Worm (Caenorhabditis elegans) whole organism, L4 larva: ENCODE results near the gene lin-3.
A peak's percentile ranks its signal among the peaks of the same experiment; 100 is the strongest.

Source experiments
- F44E2.7 ChIP-seq: fragments of 200-800 bp; sonication (Bioruptor generic); IDR thresholded peaks from 2 replicates; pipeline ENCODE4 v2.1.2; 2022; ENCODE audit warnings: missing genetic modification characterization, missing compliant biosample characterization
- Y48G9A.11 ChIP-seq: fragments of 200-800 bp; sonication (Bioruptor generic); IDR thresholded peaks from 2 replicates; pipeline ENCODE4 v1.3.6; 2022; ENCODE audit warnings: missing genetic modification reagents, missing genetic modification characterization, missing compliant biosample characterization
- Y5F2A.4 ChIP-seq: fragments of 200-800 bp; sonication (Bioruptor generic); optimal IDR thresholded peaks from 2 replicates; lab custom pipeline; 2018; ENCODE audit warnings: mild to moderate bottlenecking, missing genetic modification characterization, missing compliant biosample characterization
- ZK337.2 ChIP-seq: fragments of 200-800 bp; sonication (Bioruptor generic); IDR thresholded peaks from 2 replicates; pipeline ENCODE4 v1.3.6; 2022; ENCODE audit warnings: missing genetic modification reagents, missing genetic modification characterization, missing compliant biosample characterization
- aha-1 ChIP-seq: fragments of 150-350 bp; peaks from one replicate; lab custom pipeline; 2014; ENCODE audit warnings: missing biosample characterization, missing genetic modification characterization
- aly-2 ChIP-seq: sonication (generic microtip); optimal IDR thresholded peaks from 2 replicates; lab custom pipeline; 2018; ENCODE audit warnings: missing biosample characterization, missing genetic modification characterization
- ama-1 ChIP-seq: fragments of 150-350 bp; optimal IDR thresholded peaks from 2 replicates; lab custom pipeline; 2014; ENCODE audit warnings: inconsistent platforms, mixed read lengths
- ceh-20 ChIP-seq: fragments of 200-800 bp; sonication (Bioruptor generic); IDR thresholded peaks from 2 replicates; pipeline ENCODE4 v1.3.6; 2022; ENCODE audit warnings: missing genetic modification reagents, missing genetic modification characterization, missing compliant biosample characterization
- ceh-28 ChIP-seq: fragments of 150-350 bp; optimal IDR thresholded peaks from 2 replicates; lab custom pipeline; 2014; ENCODE audit warnings: missing biosample characterization, missing genetic modification reagents, missing genetic modification characterization
- ceh-62 ChIP-seq: sonication (generic microtip); optimal IDR thresholded peaks from 2 replicates; lab custom pipeline; 2017; ENCODE audit warnings: missing biosample characterization, missing genetic modification characterization
- ceh-82 ChIP-seq: sonication (generic microtip); optimal IDR thresholded peaks from 2 replicates; lab custom pipeline; 2017; ENCODE audit warnings: missing biosample characterization, missing genetic modification characterization
- ctbp-1 ChIP-seq: fragments of 200-800 bp; sonication (Bioruptor generic); IDR thresholded peaks from 2 replicates; pipeline ENCODE4 v1.3.6; 2022; ENCODE audit warnings: missing genetic modification reagents, missing genetic modification characterization, missing compliant biosample characterization
- daf-12 ChIP-seq: fragments of 150-350 bp; optimal IDR thresholded peaks from 2 replicates; lab custom pipeline; 2014; ENCODE audit warnings: missing biosample characterization, missing genetic modification reagents, missing genetic modification characterization
- daf-16 ChIP-seq, 3 experiments: sonication (generic microtip); optimal IDR thresholded peaks; 2 replicates each; lab custom pipeline; 2016 to 2017; ENCODE audit warnings: missing genetic modification characterization in 3 of 3, missing genetic modification reagents in 3 of 3, mild to moderate bottlenecking in 2 of 3, missing compliant biosample characterization in 2 of 3, missing biosample characterization in 1 of 3, moderate library complexity in 1 of 3
- daf-19 ChIP-seq: fragments of 200-800 bp; sonication (Bioruptor generic); conservative IDR thresholded peaks from 2 replicates; pipeline ENCODE4 v1.3.6; 2022; ENCODE audit warnings: missing genetic modification characterization, missing compliant biosample characterization
- dmd-6 ChIP-seq: fragments of 200-800 bp; sonication (Bioruptor generic); IDR thresholded peaks from 2 replicates; pipeline ENCODE4 v1.3.6; 2022; ENCODE audit warnings: missing genetic modification reagents, missing genetic modification characterization, missing compliant biosample characterization
- dpl-1 ChIP-seq: fragments of 150-350 bp; optimal IDR thresholded peaks from 2 replicates; lab custom pipeline; 2014; ENCODE audit warnings: missing biosample characterization, missing genetic modification reagents, missing genetic modification characterization
- duxl-1 ChIP-seq: sonication (generic microtip); optimal IDR thresholded peaks from 2 replicates; lab custom pipeline; 2016; ENCODE audit warnings: mild to moderate bottlenecking, missing genetic modification characterization, moderate library complexity, missing compliant biosample characterization; ENCODE audit not compliant: poor library complexity
- egl-43 ChIP-seq: fragments of 200-800 bp; sonication (Bioruptor generic); IDR thresholded peaks from 2 replicates; pipeline ENCODE4 v1.3.6; 2022; ENCODE audit warnings: missing genetic modification reagents, missing genetic modification characterization, missing compliant biosample characterization
- hif-1 ChIP-seq, 2 experiments: sonication (generic microtip); optimal IDR thresholded peaks; 2 replicates each; lab custom pipeline; 2016 to 2017; ENCODE audit warnings: missing compliant biosample characterization in 2 of 2, missing genetic modification characterization in 2 of 2, missing genetic modification reagents in 2 of 2, missing genotype in 2 of 2, mild to moderate bottlenecking in 1 of 2
- hlh-11 ChIP-seq: fragments of 200-800 bp; sonication (Bioruptor generic); optimal IDR thresholded peaks from 2 replicates; lab custom pipeline; 2018; ENCODE audit warnings: mild to moderate bottlenecking, missing genetic modification characterization, missing compliant biosample characterization
- hlh-30 ChIP-seq: sonication (generic microtip); optimal IDR thresholded peaks from 2 replicates; lab custom pipeline; 2017; ENCODE audit warnings: antibody characterized with exemption, mild to moderate bottlenecking, missing genetic modification characterization, missing compliant biosample characterization; ENCODE audit not compliant: insufficient read depth
- jun-1 ChIP-seq: fragments of 150-350 bp; optimal IDR thresholded peaks from 2 replicates; lab custom pipeline; 2014; ENCODE audit warnings: missing biosample characterization, missing genetic modification reagents, missing genetic modification characterization
- lim-7 ChIP-seq: fragments of 200-800 bp; sonication (Bioruptor generic); IDR thresholded peaks from 2 replicates; pipeline ENCODE4 v1.3.6; 2022; ENCODE audit warnings: missing genetic modification characterization, missing compliant biosample characterization
- lin-13 ChIP-seq: fragments of 150-350 bp; optimal IDR thresholded peaks from 2 replicates; lab custom pipeline; 2014; ENCODE audit warnings: missing biosample characterization, missing genetic modification reagents, missing genetic modification characterization
- lin-15B ChIP-seq: fragments of 150-350 bp; sonication (generic microtip); optimal IDR thresholded peaks from 3 replicates; lab custom pipeline; 2014; ENCODE audit warnings: missing biosample characterization, missing genetic modification characterization
- lin-38 ChIP-seq: fragments of 200-800 bp; sonication (Bioruptor generic); IDR thresholded peaks from 2 replicates; pipeline ENCODE4 v1.3.6; 2022; ENCODE audit warnings: missing genetic modification reagents, missing genetic modification characterization, missing compliant biosample characterization
- lir-3 ChIP-seq: sonication (generic microtip); optimal IDR thresholded peaks from 2 replicates; lab custom pipeline; 2016; ENCODE audit warnings: mild to moderate bottlenecking, missing genetic modification characterization, missing compliant biosample characterization
- madf-5 ChIP-seq, 2 experiments: fragments of 200-800 bp; sonication (Bioruptor generic); IDR thresholded peaks; 2 replicates each; pipeline ENCODE4 v1.3.6; 2022; ENCODE audit warnings: missing compliant biosample characterization in 2 of 2, missing genetic modification characterization in 2 of 2
- mdl-1 ChIP-seq, 2 experiments: fragments of 150-350 bp in 1 of 2; sonication (generic microtip) in 1 of 2; optimal IDR thresholded peaks; 2 replicates each; lab custom pipeline; 2014 to 2017; ENCODE audit warnings: missing biosample characterization in 2 of 2, missing genetic modification characterization in 2 of 2
- mdt-29 ChIP-seq: fragments of 200-800 bp; sonication (Bioruptor generic); IDR thresholded peaks from 2 replicates; pipeline ENCODE4 v1.3.6; 2022; ENCODE audit warnings: missing genetic modification reagents, missing genetic modification characterization, missing compliant biosample characterization
- mes-2 ChIP-seq: sonication (generic microtip); optimal IDR thresholded peaks from 2 replicates; lab custom pipeline; 2016; ENCODE audit warnings: missing genotype, mild to moderate bottlenecking, missing genetic modification characterization, missing compliant biosample characterization; ENCODE audit not compliant: poor library complexity, severe bottlenecking
- nhr-11 ChIP-seq: fragments of 150-350 bp; optimal IDR thresholded peaks from 2 replicates; lab custom pipeline; 2014; ENCODE audit warnings: missing biosample characterization, missing genetic modification characterization
- nhr-237 ChIP-seq: sonication (generic microtip); optimal IDR thresholded peaks from 2 replicates; lab custom pipeline; 2017; ENCODE audit warnings: missing biosample characterization, missing genetic modification characterization
- nhr-25 ChIP-seq: sonication (generic microtip); optimal IDR thresholded peaks from 2 replicates; lab custom pipeline; 2017; ENCODE audit warnings: missing genetic modification characterization, mild to moderate bottlenecking, missing compliant biosample characterization, antibody characterized with exemption, moderate library complexity, borderline replicate concordance; ENCODE audit not compliant: insufficient read depth
- nhr-28 ChIP-seq: fragments of 150-350 bp; optimal IDR thresholded peaks from 2 replicates; lab custom pipeline; 2014; ENCODE audit warnings: missing biosample characterization, missing genetic modification characterization
- nhr-6 ChIP-seq: fragments of 150-350 bp; optimal IDR thresholded peaks from 2 replicates; lab custom pipeline; 2014; ENCODE audit warnings: missing biosample characterization, missing genetic modification characterization
- pha-4 ChIP-seq, 2 experiments: fragments of 150-350 bp in 1 of 2; fragments of 200-800 bp in 1 of 2; sonication (Bioruptor generic) in 1 of 2; IDR thresholded peaks in 1 of 2; optimal IDR thresholded peaks in 1 of 2; 2 replicates each; pipeline versions ENCODE4 v1.3.6 to Lab custom; 2014 to 2022; ENCODE audit warnings: missing genetic modification characterization in 2 of 2, missing genetic modification reagents in 2 of 2, missing biosample characterization in 1 of 2, missing compliant biosample characterization in 1 of 2
- rbr-2 ChIP-seq: sonication (generic microtip); optimal IDR thresholded peaks from 2 replicates; lab custom pipeline; 2016; ENCODE audit warnings: missing genotype, missing genetic modification characterization, missing compliant biosample characterization
- sdz-12 ChIP-seq: fragments of 200-800 bp; sonication (Bioruptor generic); optimal IDR thresholded peaks from 2 replicates; lab custom pipeline; 2018; ENCODE audit warnings: mild to moderate bottlenecking, missing genetic modification characterization, missing compliant biosample characterization
- set-16 ChIP-seq: fragments of 200-800 bp; sonication (Bioruptor generic); IDR thresholded peaks from 2 replicates; pipeline ENCODE4 v1.3.6; 2022; ENCODE audit warnings: missing genetic modification reagents, missing genetic modification characterization, missing compliant biosample characterization
- skn-1 ChIP-seq: fragments of 150-350 bp; optimal IDR thresholded peaks from 2 replicates; lab custom pipeline; 2014; ENCODE audit warnings: missing biosample characterization, missing genetic modification characterization
- snpc-1.2 ChIP-seq: fragments of 200-800 bp; sonication (Bioruptor generic); IDR thresholded peaks from 2 replicates; pipeline ENCODE4 v1.3.6; 2022; ENCODE audit warnings: missing genetic modification reagents, missing genetic modification characterization, missing compliant biosample characterization
- snpc-4 ChIP-seq: fragments of 150-350 bp; optimal IDR thresholded peaks from 2 replicates; lab custom pipeline; 2014; ENCODE audit warnings: missing biosample characterization, missing genetic modification characterization
- spr-3 ChIP-seq: fragments of 200-800 bp; sonication (Bioruptor generic); optimal IDR thresholded peaks from 2 replicates; lab custom pipeline; 2018; ENCODE audit warnings: mild to moderate bottlenecking, missing genetic modification characterization, missing compliant biosample characterization
- tag-97 ChIP-seq: fragments of 200-800 bp; sonication (Bioruptor generic); IDR thresholded peaks from 2 replicates; pipeline ENCODE4 v1.3.6; 2022; ENCODE audit warnings: missing genetic modification characterization, missing compliant biosample characterization
- unc-130 ChIP-seq: sonication (generic microtip); optimal IDR thresholded peaks from 2 replicates; lab custom pipeline; 2016; ENCODE audit warnings: missing genetic modification reagents, missing genetic modification characterization, missing compliant biosample characterization
- vab-7 ChIP-seq: fragments of 200-800 bp; sonication (Bioruptor generic); IDR thresholded peaks from 2 replicates; pipeline ENCODE4 v1.3.6; 2022; ENCODE audit warnings: missing genetic modification reagents, missing genetic modification characterization, missing compliant biosample characterization
- zag-1 ChIP-seq: fragments of 150-350 bp; optimal IDR thresholded peaks from 2 replicates; lab custom pipeline; 2014; ENCODE audit warnings: missing biosample characterization, missing genetic modification characterization
- zip-11 ChIP-seq: fragments of 200-800 bp; sonication (Bioruptor generic); IDR thresholded peaks from 2 replicates; pipeline ENCODE4 v1.3.6; 2022; ENCODE audit warnings: missing genetic modification characterization, missing compliant biosample characterization
- zip-2 ChIP-seq: fragments of 150-350 bp; optimal IDR thresholded peaks from 2 replicates; lab custom pipeline; 2014; ENCODE audit warnings: missing biosample characterization, missing genetic modification characterization

The lin-3 gene

ce11 chrIV:11082153-11082552 lies 28.0 kb downstream of the lin-3 start, which contains the start of gene let-70:
Gene let-70 (minus strand): TSS chrIV:11082253.
- no peak for TF ChIP-seq nhr-6
- no peak for TF ChIP-seq daf-19
- no peak for TF ChIP-seq daf-16 (GFP tag; optimal IDR thresholded peaks at IDR 0.05; lab: Kevin White, UChicago)
- TF ChIP-seq daf-16 (tag; optimal IDR thresholded peaks at IDR 0.05; lab: Kevin White, UChicago), result no peak
- TF ChIP-seq spr-3 (GFP tag; lab: Kevin White, UChicago), result no peak
- no peak for TF ChIP-seq ceh-20
- peak; percentile 18 for TF ChIP-seq ceh-28
- TF ChIP-seq unc-130, result no peak
- TF ChIP-seq hif-1 (tag; optimal IDR thresholded peaks at IDR 0.05; lab: Kevin White, UChicago), result no peak
- no peak for TF ChIP-seq ctbp-1 (GFP tag; lab: Robert Waterston, UW)
- TF ChIP-seq lin-13, result no peak
- no peak for TF ChIP-seq set-16 (GFP tag; lab: Robert Waterston, UW)
- no peak for TF ChIP-seq snpc-1.2 (GFP tag; lab: Robert Waterston, UW)
- TF ChIP-seq nhr-25 (tag; lab: Kevin White, UChicago), result no peak
- 0 out of 2 replicates have a peak, but pooled peaks have one; percentile 5 for TF ChIP-seq mdt-29 (GFP tag; lab: Robert Waterston, UW)
- no peak for TF ChIP-seq lim-7 (GFP tag; lab: Robert Waterston, UW)
- TF ChIP-seq rbr-2, result no peak
- TF ChIP-seq jun-1 (tag; lab: Kevin White, UChicago), result no peak
- TF ChIP-seq daf-12, result no peak
- peak; percentile 10 for TF ChIP-seq zip-2
- TF ChIP-seq skn-1 (tag; lab: Kevin White, UChicago), result no peak
- no peak for TF ChIP-seq Y5F2A.4 (GFP tag; lab: Kevin White, UChicago)
- no peak for TF ChIP-seq madf-5 (GFP tag; IDR thresholded peaks at IDR 0.05; lab: Robert Waterston, UW)
- TF ChIP-seq vab-7 (GFP tag; lab: Robert Waterston, UW), result no peak
- no peak for TF ChIP-seq nhr-28 (tag; lab: Kevin White, UChicago)
- TF ChIP-seq sdz-12, result no peak
- no peak for TF ChIP-seq mdl-1 (tag; optimal IDR thresholded peaks at IDR 0.05; lab: Kevin White, UChicago)
- no peak for TF ChIP-seq duxl-1 (tag; lab: Kevin White, UChicago)
- no peak for TF ChIP-seq ZK337.2
- TF ChIP-seq aly-2 (tag; lab: Kevin White, UChicago), result no peak
- no peak for TF ChIP-seq ceh-82 (tag; lab: Kevin White, UChicago)
- no peak for TF ChIP-seq lir-3 (tag; lab: Kevin White, UChicago)
- no peak for TF ChIP-seq snpc-4
- TF ChIP-seq hlh-30, result no peak
- no peak for TF ChIP-seq hlh-11 (tag; lab: Kevin White, UChicago)
- no peak for TF ChIP-seq lin-38
- TF ChIP-seq F44E2.7, result no peak
- no peak for TF ChIP-seq nhr-11 (tag; lab: Kevin White, UChicago)
- no peak for TF ChIP-seq nhr-237 (tag; lab: Kevin White, UChicago)
- no peak for TF ChIP-seq dmd-6
- TF ChIP-seq ama-1, result no peak
- no peak for TF ChIP-seq Y48G9A.11 (GFP tag; lab: Robert Waterston, UW)
- no peak for TF ChIP-seq ceh-62
- no peak for TF ChIP-seq zip-11 (GFP tag; lab: Robert Waterston, UW)
- no peak for TF ChIP-seq dpl-1
- peak; percentile 90 for TF ChIP-seq aha-1 (tag; lab: Kevin White, UChicago)
- no peak for TF ChIP-seq lin-15B (tag; lab: Kevin White, UChicago)
- TF ChIP-seq tag-97, result no peak
- no peak for TF ChIP-seq zag-1 (tag; lab: Kevin White, UChicago)
- TF ChIP-seq pha-4 (GFP tag; IDR thresholded peaks at IDR 0.05; lab: Robert Waterston, UW), result 0 out of 2 replicates have a peak, but pooled peaks have one; percentile 2
- TF ChIP-seq pha-4 (tag; optimal IDR thresholded peaks at IDR 0.05; lab: Kevin White, UChicago), result no peak
- TF ChIP-seq egl-43 (GFP tag; lab: Robert Waterston, UW), result 0 out of 2 replicates have a peak, but pooled peaks have one; percentile 30
- TF ChIP-seq mes-2 (tag; lab: Kevin White, UChicago), result no peak
